Fruit fly (Drosophila melanogaster) Kc167 (cell line): ENCODE measurements around the gene Hexim.

ENCODE experiments used
- insv ChIP-seq: fragments of >200 bp; optimal IDR thresholded peaks from 3 replicates; lab custom pipeline; 2018; ENCODE audit warnings: missing external identifiers
- psq ChIP-seq: fragments of >200 bp; optimal IDR thresholded peaks from 2 replicates; lab custom pipeline; 2017; ENCODE audit warnings: missing external identifiers

- TF ChIP-seq insv (no peak), psq (lab: Kevin White, UChicago) (no peak)
Measured at dm6 chr3R:14650367-14650766, 8.9 kb upstream of the Hexim start.
